Fruit fly (Drosophila melanogaster): Measurements from ENCODE around the gene eRF3.
A peak's percentile ranks its signal among the peaks of the same experiment; 100 is the strongest.

Gene eRF3

DNA sequence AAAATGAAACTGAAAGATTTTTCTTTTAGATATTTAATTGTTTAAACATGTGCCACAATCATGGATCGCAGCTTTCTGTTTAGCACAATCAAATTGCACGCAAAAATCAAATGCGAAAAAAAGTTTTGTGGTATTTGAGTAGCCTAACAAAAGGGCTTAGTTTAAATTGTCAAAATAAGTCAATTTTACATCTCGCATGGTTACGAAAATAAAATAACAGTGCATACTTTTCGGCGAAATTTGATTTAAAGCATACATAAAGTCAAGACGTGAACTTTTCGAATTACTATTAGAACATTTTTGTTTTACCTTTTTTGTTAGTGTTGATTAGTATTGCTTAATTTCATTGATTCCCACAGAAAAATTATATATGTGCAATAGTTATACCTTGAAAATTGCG, 20.8 kb downstream of the eRF3 start:
- peak; percentile 0 for TF ChIP-seq svp (GFP tag)
- no peak for TF ChIP-seq Eip78C (GFP tag)
- no peak for TF ChIP-seq Hr39 (GFP tag; optimal IDR thresholded peaks at IDR 0.05)

DNA sequence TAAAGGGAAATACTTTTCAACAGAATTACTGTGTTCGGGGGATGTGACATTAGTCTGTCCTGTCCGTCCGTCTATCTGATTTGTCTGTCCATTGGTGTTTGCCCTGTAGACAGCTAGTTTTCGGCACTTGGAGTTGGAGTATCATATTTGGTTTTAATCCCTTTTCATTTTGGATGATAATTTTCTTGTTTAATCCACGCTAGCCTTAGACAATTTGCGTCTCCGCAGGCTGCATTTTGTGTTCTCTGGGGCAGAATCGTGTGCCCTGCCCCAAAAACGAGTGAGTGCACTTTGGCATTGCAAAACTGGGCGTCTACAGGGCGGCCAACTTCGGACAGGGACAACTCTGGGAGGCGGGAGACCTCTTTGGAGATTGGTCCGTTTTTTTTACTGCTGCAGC, 21.5 kb downstream of the eRF3 start:
- no peak for TF ChIP-seq CG15336 (GFP tag; IDR thresholded peaks at IDR 0.05)
- no peak for TF ChIP-seq lz (GFP tag; optimal IDR thresholded peaks at IDR 0.05)

DNA sequence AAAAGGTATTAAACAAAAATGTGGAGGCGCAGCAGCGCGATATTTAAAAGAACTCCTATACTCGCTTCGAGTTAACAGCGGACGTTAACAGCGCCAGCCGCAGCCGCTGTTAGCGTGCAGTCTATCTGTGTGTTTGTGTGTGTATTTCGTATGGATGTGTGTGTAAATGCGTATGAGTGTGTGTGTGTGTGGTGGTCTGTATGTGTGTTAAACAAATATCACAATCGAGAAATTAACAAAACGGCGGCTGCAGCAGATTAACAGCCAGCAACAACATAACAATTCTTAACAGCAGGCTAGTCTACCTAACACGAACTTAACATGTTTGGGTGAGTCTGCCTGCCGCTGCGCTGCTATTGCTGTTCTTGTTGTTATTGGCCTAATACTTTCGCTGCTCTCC, 22.9 kb downstream of the eRF3 start:
- TF ChIP-seq dsx (GFP tag; optimal IDR thresholded peaks at IDR 0.05; ENCODE audit: poor library complexity, severe bottlenecking) (peak; percentile 12), svp (GFP tag) (no peak), lz (GFP tag; optimal IDR thresholded peaks at IDR 0.05) (no peak), net (GFP tag; optimal IDR thresholded peaks at IDR 0.05) (no peak), fkh (GFP tag; optimal IDR thresholded peaks at IDR 0.05) (peak; percentile 84), ss (GFP tag; optimal IDR thresholded peaks at IDR 0.05) (peak in 1 of 2 experiments; percentile 43), Hr39 (GFP tag; optimal IDR thresholded peaks at IDR 0.05) (no peak), pdm3 (GFP tag; optimal IDR thresholded peaks at IDR 0.05) (no peak)

DNA sequence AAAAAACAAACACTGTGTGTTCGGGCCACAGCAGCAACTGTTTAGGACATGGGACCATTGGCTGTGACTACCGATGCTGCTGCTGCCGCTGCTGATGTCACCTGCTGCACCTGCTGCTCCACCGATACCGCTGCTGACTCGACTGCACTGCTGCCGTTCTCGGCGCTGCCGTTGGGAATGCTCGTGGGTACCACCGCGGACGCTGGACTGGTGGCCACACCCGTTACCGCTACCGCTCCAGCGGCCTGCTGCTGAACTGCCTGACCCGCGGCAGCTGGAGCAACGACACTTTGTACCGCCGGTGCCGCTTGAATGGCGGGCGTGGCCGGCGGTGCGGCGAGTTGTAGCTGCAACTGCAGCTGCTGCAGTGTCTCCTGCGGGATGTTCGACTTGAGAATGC, 23.5 kb downstream of the eRF3 start:
- TF ChIP-seq CG10669 (GFP tag; optimal IDR thresholded peaks at IDR 0.05) (no peak), CG16779 (tag; optimal IDR thresholded peaks at IDR 0.05) (no peak), topi (GFP tag; optimal IDR thresholded peaks at IDR 0.05) (no peak), Ets21C (GFP tag; optimal IDR thresholded peaks at IDR 0.05) (no peak), net (GFP tag; optimal IDR thresholded peaks at IDR 0.05) (no peak), CG11902 (GFP tag; optimal IDR thresholded peaks at IDR 0.05) (no peak), pdm3 (GFP tag; optimal IDR thresholded peaks at IDR 0.05) (no peak), CG31627 (GFP tag; optimal IDR thresholded peaks at IDR 0.05) (no peak), Eip93F (GFP tag; optimal IDR thresholded peaks at IDR 0.05) (no peak), lz (GFP tag; optimal IDR thresholded peaks at IDR 0.05) (no peak), CG4318 (GFP tag; optimal IDR thresholded peaks at IDR 0.05) (no peak), Smox (GFP tag; optimal IDR thresholded peaks at IDR 0.05) (no peak), Blimp-1 (GFP tag; optimal IDR thresholded peaks at IDR 0.05) (no peak), eg (GFP tag; IDR thresholded peaks at IDR 0.05) (no peak), CG8319 (GFP tag; optimal IDR thresholded peaks at IDR 0.05) (no peak), ss (GFP tag; optimal IDR thresholded peaks at IDR 0.05) (no peak), fd59A (GFP tag; optimal IDR thresholded peaks at IDR 0.05) (no peak), CG6163 (GFP tag; IDR thresholded peaks at IDR 0.05) (no peak), CG6854 (GFP tag; optimal IDR thresholded peaks at IDR 0.05) (no peak)

DNA sequence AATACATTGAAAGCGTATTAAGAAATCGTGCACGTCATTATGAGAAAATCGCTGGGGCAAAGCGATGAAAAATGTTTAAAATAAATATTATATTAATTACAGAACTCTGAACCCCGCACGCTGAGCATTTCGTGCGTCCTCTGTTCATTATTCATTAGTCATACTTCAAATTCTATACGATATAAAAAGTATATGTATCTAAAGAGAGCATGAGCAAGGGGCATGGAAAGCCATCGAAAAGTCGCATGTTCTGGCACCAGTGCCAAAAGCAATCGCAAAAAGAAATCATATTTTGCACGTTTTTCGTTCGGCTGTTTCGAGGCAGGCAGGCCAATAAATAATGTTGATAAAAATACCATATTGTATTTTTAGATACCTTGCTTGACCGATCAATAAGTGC, 24.9 kb downstream of the eRF3 start:
- TF ChIP-seq fd59A (GFP tag; optimal IDR thresholded peaks at IDR 0.05), result no peak
- no peak for TF ChIP-seq CG11902 (GFP tag; optimal IDR thresholded peaks at IDR 0.05)
- no peak for TF ChIP-seq Sox14 (GFP tag; optimal IDR thresholded peaks at IDR 0.05)
- TF ChIP-seq Sox102F (GFP tag; optimal IDR thresholded peaks at IDR 0.05), result no peak
- TF ChIP-seq CG1621 (tag; optimal IDR thresholded peaks at IDR 0.05), result no peak
- TF ChIP-seq svp (GFP tag), result peak; percentile 60
- peak; percentile 39 for TF ChIP-seq Eip78C (GFP tag)
- no peak for TF ChIP-seq net (GFP tag; optimal IDR thresholded peaks at IDR 0.05)
- no peak for TF ChIP-seq CG10669 (GFP tag; optimal IDR thresholded peaks at IDR 0.05)
- TF ChIP-seq Eip93F (GFP tag; optimal IDR thresholded peaks at IDR 0.05), result peak; percentile 63
- TF ChIP-seq vri (GFP tag; optimal IDR thresholded peaks at IDR 0.05), result peak; percentile 6

DNA sequence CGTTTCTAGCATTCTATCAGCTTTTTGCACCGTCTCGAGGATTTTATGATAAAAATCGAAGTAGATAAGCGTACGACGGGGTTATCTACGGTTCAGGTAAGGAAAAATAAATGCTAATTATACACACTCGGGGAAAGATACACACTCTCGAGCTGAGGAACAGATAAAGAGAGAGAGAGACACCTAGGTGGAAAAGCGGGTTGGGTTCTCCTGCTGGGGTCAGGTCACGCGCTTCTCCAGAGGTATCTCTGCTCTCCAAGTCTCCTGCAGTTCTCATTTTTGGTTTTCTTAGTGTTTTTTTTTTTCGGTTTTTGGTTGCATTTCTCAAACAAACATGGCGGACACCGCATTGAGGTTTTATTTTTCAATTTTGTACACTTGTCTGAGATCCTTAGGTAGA, 25.6 kb downstream of the eRF3 start:
- peak; percentile 5 for TF ChIP-seq Sox14 (GFP tag; optimal IDR thresholded peaks at IDR 0.05)
- peak; percentile 30 for TF ChIP-seq Eip78C (GFP tag)
- peak; percentile 73 for TF ChIP-seq svp (GFP tag)
- TF ChIP-seq CG3032 (tag; optimal IDR thresholded peaks at IDR 0.05), result no peak
- no peak for TF ChIP-seq CG31627 (GFP tag; optimal IDR thresholded peaks at IDR 0.05)

All from whole organism, prepupa.